Worm (Caenorhabditis elegans) whole organism, L4/young adult: ENCODE results near the gene C08F1.8.

Source experiments
- W03F9.2 ChIP-seq: fragments of 150-350 bp; optimal IDR thresholded peaks from 2 replicates; lab custom pipeline; 2014; ENCODE audit warnings: missing biosample characterization, missing genetic modification characterization
- dao-5 ChIP-seq: sonication (generic microtip); optimal IDR thresholded peaks from 2 replicates; lab custom pipeline; 2016; ENCODE audit warnings: missing genotype, missing genetic modification characterization, moderate library complexity, missing compliant biosample characterization
- him-1 ChIP-seq: sonication (generic microtip); optimal IDR thresholded peaks from 2 replicates; lab custom pipeline; 2016; ENCODE audit warnings: missing genotype, missing genetic modification reagents, missing genetic modification characterization, missing compliant biosample characterization

DNA sequence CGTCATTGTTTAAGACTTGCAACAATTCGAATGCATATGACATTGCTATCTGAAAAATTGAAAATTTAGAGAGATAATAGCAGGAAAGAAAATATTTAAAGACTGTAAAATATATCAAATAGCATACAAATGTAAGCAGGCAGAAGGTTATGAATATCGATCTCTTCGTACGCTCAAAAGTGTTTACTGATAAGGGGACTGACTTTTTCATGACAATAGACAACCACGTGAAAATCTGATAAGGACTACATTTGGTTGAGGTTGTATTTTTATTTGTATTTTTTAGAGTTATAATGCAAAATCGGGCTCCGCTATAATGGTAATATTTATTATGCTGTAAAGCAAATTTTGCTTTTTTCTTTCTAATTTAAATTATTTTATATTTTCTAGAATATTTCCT lies 34.8 kb upstream of the C08F1.8 start, which contains the start of the genes C52E2.5 and C52E2.4:
- TF ChIP-seq dao-5 = no peak
- no peak for TF ChIP-seq W03F9.2 (tag; lab: Kevin White, UChicago)
- no peak for TF ChIP-seq him-1
